Worm (Caenorhabditis elegans): ENCODE measurements around the gene srx-73.

The srx-73 gene

DNA sequence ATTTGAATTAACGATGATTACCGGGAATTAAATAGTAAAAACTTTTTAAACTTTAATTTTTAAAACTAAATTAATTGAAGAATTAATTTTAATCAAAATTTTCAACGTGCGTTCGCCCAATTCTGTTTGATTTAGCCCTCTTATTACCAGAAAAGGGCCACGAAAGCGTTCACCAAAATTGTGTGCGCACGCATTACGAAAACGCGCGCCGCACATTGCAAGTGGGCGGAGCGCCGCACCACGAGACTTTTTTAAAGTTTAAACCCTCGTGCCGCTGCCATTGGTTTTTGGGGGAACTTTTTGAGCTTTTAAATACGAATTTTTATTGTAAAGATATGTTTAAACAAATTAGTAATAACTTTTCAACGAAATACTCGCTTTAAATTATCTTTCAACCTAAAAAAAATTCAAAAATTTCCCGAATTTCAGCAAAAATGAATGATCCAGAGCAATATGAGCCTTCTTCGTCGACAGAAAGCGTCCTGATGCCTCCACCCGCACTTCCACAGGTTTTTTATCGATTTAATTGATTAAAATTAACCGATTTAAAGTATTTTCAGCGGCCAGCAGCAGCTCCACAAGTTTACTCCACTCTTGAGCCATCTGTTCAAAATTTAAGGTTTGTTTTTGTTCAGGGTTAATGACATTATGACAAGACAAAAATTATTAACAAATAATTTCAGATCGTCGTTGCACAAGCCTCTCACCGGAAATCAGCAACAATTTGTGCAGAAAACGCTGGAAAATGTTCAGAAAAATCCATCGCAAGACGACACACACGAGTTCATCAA is 21.3 kb upstream of the srx-73 start, which contains the start of gene taf-10:
taf-10 (plus strand) TSS at position 424 of the 791 bp plus-strand sequence.
- TF ChIP-seq tbx-7 (tag; optimal IDR thresholded peaks at IDR 0.05), result no peak
- TF ChIP-seq ahr-1 (tag; optimal IDR thresholded peaks at IDR 0.05), result no peak
- TF ChIP-seq Y22D7AL.16 (tag; optimal IDR thresholded peaks at IDR 0.05), result no peak
- TF ChIP-seq nfya-1 (tag; optimal IDR thresholded peaks at IDR 0.05), result peak; percentile 33
- TF ChIP-seq hlh-30 (tag; optimal IDR thresholded peaks at IDR 0.05; ENCODE audit: insufficient read depth), result peak; percentile 82
- no peak for TF ChIP-seq mec-3 (tag; optimal IDR thresholded peaks at IDR 0.05; ENCODE audit: borderline replicate concordance)
- no peak for TF ChIP-seq elt-2 (tag; optimal IDR thresholded peaks at IDR 0.05)
- no peak for TF ChIP-seq C38D4.7 (GFP tag; optimal IDR thresholded peaks at IDR 0.05)

DNA sequence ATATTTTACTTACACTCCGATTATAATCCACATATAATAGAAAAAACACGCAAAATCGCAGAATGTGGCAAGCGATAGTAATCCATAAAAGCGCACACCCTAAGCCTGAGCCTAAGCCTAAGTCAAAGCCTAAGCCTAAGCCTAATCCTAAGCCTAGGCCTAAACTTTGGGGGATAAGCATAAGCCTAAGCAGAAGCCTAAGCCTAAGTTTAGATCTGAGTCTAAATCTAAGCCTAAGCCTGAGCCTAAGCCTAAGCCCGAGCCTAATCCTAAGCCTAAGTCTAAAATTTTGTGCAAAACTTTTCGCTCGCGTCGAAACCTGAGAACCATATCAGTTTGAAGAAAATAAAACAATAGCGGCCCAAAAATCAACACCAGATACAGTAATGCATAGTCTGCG is 18.6 kb upstream of the srx-73 start:
- TF ChIP-seq dve-1 (tag; optimal IDR thresholded peaks at IDR 0.05) (peak; percentile 74), C08G9.2 (tag; optimal IDR thresholded peaks at IDR 0.05) (no peak)

DNA sequence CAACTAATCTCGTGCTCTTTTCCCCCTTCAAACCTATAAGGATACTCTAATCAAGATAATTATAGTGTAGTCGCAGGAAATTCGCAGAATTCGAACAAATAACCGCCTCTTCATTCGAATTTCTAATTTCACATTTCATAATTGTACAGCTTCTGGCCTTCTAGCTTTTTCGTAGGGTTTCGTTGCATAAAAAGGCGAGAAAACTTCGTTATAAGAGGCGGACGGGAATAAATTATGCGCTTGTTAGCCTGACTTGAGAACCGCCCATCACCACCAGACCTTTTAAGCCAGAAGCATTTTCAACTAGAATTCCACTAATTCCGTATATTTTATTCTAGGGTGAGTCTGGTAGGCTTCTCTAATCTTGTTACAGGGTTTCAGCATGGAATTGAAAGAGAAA is 16.1 kb upstream of the srx-73 start, which contains the start of gene K03B4.4:
K03B4.4 (plus strand) TSS at position 301 of the 400 bp plus-strand sequence.
- TF ChIP-seq Y22D7AL.16 (tag; optimal IDR thresholded peaks at IDR 0.05), result no peak
- TF ChIP-seq hlh-8 (tag; optimal IDR thresholded peaks at IDR 0.05), result no peak
- no peak for TF ChIP-seq rnt-1 (tag; optimal IDR thresholded peaks at IDR 0.05)
- no peak for TF ChIP-seq tbx-2 (tag; optimal IDR thresholded peaks at IDR 0.05)
- no peak for TF ChIP-seq nhr-11 (tag; optimal IDR thresholded peaks at IDR 0.05)
- TF ChIP-seq ceh-30 (tag; optimal IDR thresholded peaks at IDR 0.05), result no peak
- TF ChIP-seq fkh-6 (tag; optimal IDR thresholded peaks at IDR 0.05), result no peak
- TF ChIP-seq odd-2 (tag; optimal IDR thresholded peaks at IDR 0.05), result no peak

DNA sequence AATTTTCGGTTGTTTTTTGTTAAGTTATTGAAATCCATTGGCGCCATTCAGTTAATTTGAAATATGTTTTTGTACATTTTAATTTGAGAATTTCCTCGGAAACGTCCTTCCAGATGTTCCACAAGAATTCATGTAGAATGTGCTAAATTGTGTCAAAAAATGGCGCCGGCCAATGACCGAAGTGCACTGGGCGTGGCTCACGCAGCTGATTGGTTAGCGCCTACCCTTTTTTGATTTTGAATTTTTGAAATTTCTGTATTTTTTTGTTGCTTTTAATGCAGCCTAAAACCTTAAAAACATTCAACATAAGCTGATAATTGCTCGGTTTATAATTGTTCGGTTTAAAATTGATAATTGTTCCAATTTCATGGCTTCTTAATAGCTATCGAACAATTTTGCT is 11.3 kb upstream of the srx-73 start:
- TF ChIP-seq ama-1 (optimal IDR thresholded peaks at IDR 0.05), result no peak
- no peak for TF ChIP-seq pat-9 (tag; optimal IDR thresholded peaks at IDR 0.05)
- TF ChIP-seq nfya-1 (tag; optimal IDR thresholded peaks at IDR 0.05), result peak; percentile 65

DNA sequence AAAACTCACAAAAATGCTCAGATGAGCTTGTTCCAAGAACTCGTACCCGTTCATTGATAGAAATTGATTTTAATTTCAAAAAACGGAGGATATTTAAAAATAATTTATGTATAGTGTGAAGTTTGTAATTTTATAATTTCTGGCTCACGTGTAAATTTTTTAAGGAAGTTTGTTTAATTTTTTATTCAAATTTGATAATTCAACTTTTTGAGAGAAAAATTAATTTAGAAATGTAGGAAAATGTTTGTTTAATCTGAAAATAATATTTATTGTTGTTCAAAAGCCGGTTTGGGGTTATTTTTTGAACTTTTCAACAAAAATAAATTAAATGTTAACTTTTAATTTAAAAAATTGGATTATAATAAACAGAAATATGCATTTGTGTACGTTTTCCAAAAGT is 10.5 kb upstream of the srx-73 start, which contains the start of gene K03B4.6:
K03B4.6 (minus strand) TSS at position 101 of the 400 bp plus-strand sequence.
- TF ChIP-seq ceh-2 (tag; optimal IDR thresholded peaks at IDR 0.05), result no peak
- no peak for TF ChIP-seq ceh-34 (tag; optimal IDR thresholded peaks at IDR 0.05)
- no peak for TF ChIP-seq mec-3 (tag; optimal IDR thresholded peaks at IDR 0.05; ENCODE audit: borderline replicate concordance)
- no peak for TF ChIP-seq madf-2 (tag; optimal IDR thresholded peaks at IDR 0.05)
- TF ChIP-seq ama-1 (optimal IDR thresholded peaks at IDR 0.05), result no peak
- TF ChIP-seq nfya-1 (tag; optimal IDR thresholded peaks at IDR 0.05), result no peak
- TF ChIP-seq C08G9.2 (tag; optimal IDR thresholded peaks at IDR 0.05), result no peak
- TF ChIP-seq unc-55 (GFP tag; optimal IDR thresholded peaks at IDR 0.05), result no peak
- no peak for TF ChIP-seq ceh-48 (tag; optimal IDR thresholded peaks at IDR 0.05)
- no peak for TF ChIP-seq eyg-1 (tag; optimal IDR thresholded peaks at IDR 0.05)
- TF ChIP-seq pqm-1 (tag; optimal IDR thresholded peaks at IDR 0.05), result no peak
- no peak for TF ChIP-seq unc-86 (tag; optimal IDR thresholded peaks at IDR 0.05)
- TF ChIP-seq sox-2 (GFP tag; IDR thresholded peaks at IDR 0.05), result no peak
- TF ChIP-seq fkh-6 (tag; optimal IDR thresholded peaks at IDR 0.05), result no peak
- TF ChIP-seq ceh-14 (tag; optimal IDR thresholded peaks at IDR 0.05), result no peak
- no peak for TF ChIP-seq ref-2 (tag; optimal IDR thresholded peaks at IDR 0.05)
- TF ChIP-seq npax-4 (tag; optimal IDR thresholded peaks at IDR 0.05), result no peak
- TF ChIP-seq ceh-30 (tag; optimal IDR thresholded peaks at IDR 0.05), result no peak
- TF ChIP-seq nhr-232 (tag; optimal IDR thresholded peaks at IDR 0.05), result no peak
